Fruit fly (Drosophila melanogaster) whole organism, embryonic: ENCODE results near the gene Cap-D2.

Source experiments
- Abd-B ChIP-seq: fragments of 200-800 bp; sonication (Bioruptor generic); optimal IDR thresholded peaks from 2 replicates; lab custom pipeline; 2018; ENCODE audit warnings: missing biosample characterization, mild to moderate bottlenecking, missing genetic modification characterization, moderate library complexity
- Bgb ChIP-seq: fragments of 200-800 bp; sonication (Bioruptor generic); IDR thresholded peaks from 2 replicates; pipeline ENCODE4 v1.3.6; 2022; ENCODE audit warnings: missing biosample characterization, missing genetic modification characterization; ENCODE audit not compliant: partially characterized antibody
- C15 ChIP-seq: fragments of 200-800 bp; sonication (Bioruptor generic); IDR thresholded peaks from 3 replicates; pipeline ENCODE4 v1.3.6; 2022; ENCODE audit warnings: missing biosample characterization, missing genetic modification characterization
- CG11504 ChIP-seq: fragments of 200-800 bp; sonication (Bioruptor generic); optimal IDR thresholded peaks from 3 replicates; lab custom pipeline; 2019; ENCODE audit warnings: missing biosample characterization, mild to moderate bottlenecking, missing genetic modification characterization, moderate library complexity
- CG1233 ChIP-seq: fragments of 200-800 bp; sonication (Bioruptor generic); optimal IDR thresholded peaks from 4 replicates; lab custom pipeline; 2018; ENCODE audit warnings: missing biosample characterization, mild to moderate bottlenecking, missing genetic modification characterization
- CG12391 ChIP-seq: fragments of 200-800 bp; sonication (Bioruptor generic); optimal IDR thresholded peaks from 3 replicates; lab custom pipeline; 2018; ENCODE audit warnings: missing biosample characterization, mild to moderate bottlenecking, missing genetic modification characterization, moderate library complexity
- CG14860 ChIP-seq: fragments of 200-800 bp; sonication (Bioruptor generic); IDR thresholded peaks from 3 replicates; pipeline ENCODE4 v1.3.6; 2022; ENCODE audit warnings: missing biosample characterization, missing genetic modification characterization; ENCODE audit not compliant: partially characterized antibody
- CG15011 ChIP-seq: fragments of 200-800 bp; sonication (Bioruptor generic); optimal IDR thresholded peaks from 3 replicates; lab custom pipeline; 2018; ENCODE audit warnings: missing biosample characterization, mild to moderate bottlenecking, missing genetic modification characterization
- CG15601 ChIP-seq: fragments of 200-800 bp; sonication (Bioruptor generic); optimal IDR thresholded peaks from 3 replicates; lab custom pipeline; 2019; ENCODE audit warnings: missing biosample characterization, mild to moderate bottlenecking, missing genetic modification characterization, moderate library complexity
- CG1602 ChIP-seq: fragments of 200-800 bp; sonication (Bioruptor generic); optimal IDR thresholded peaks from 3 replicates; lab custom pipeline; 2016; ENCODE audit warnings: missing biosample characterization, missing genetic modification characterization
- CG16813 ChIP-seq: fragments of 200-800 bp; sonication (Bioruptor generic); IDR thresholded peaks from 3 replicates; pipeline ENCODE4 v1.3.6; 2022; ENCODE audit warnings: missing biosample characterization, missing genetic modification characterization; ENCODE audit not compliant: partially characterized antibody
- CG1792 ChIP-seq: fragments of 200-800 bp; sonication (Bioruptor generic); optimal IDR thresholded peaks from 2 replicates; lab custom pipeline; 2016; ENCODE audit warnings: missing biosample characterization, missing genetic modification characterization
- CG18619 ChIP-seq: fragments of 200-800 bp; sonication (Bioruptor generic); optimal IDR thresholded peaks from 3 replicates; lab custom pipeline; 2017; ENCODE audit warnings: missing biosample characterization, mild to moderate bottlenecking, missing genetic modification characterization
- CG31365 ChIP-seq: fragments of 200-800 bp; sonication (Bioruptor generic); optimal IDR thresholded peaks from 2 replicates; lab custom pipeline; 2018; ENCODE audit warnings: missing biosample characterization, mild to moderate bottlenecking, missing genetic modification characterization
- CG4328 ChIP-seq: fragments of 200-800 bp; sonication (Bioruptor generic); optimal IDR thresholded peaks from 3 replicates; lab custom pipeline; 2017; ENCODE audit warnings: missing biosample characterization, missing genetic modification reagents, missing genetic modification characterization
- CG5180 ChIP-seq: fragments of 200-800 bp; sonication (Bioruptor generic); optimal IDR thresholded peaks from 3 replicates; lab custom pipeline; 2017; ENCODE audit warnings: missing biosample characterization, missing genetic modification characterization, mild to moderate bottlenecking, moderate library complexity, missing genetic modification reagents
- CG7271 ChIP-seq: fragments of 200-800 bp; sonication (Bioruptor generic); optimal IDR thresholded peaks from 2 replicates; lab custom pipeline; 2018; ENCODE audit warnings: missing biosample characterization, mild to moderate bottlenecking, missing genetic modification characterization, moderate library complexity
- CG7928 ChIP-seq: fragments of 200-800 bp; sonication (Bioruptor generic); optimal IDR thresholded peaks from 2 replicates; lab custom pipeline; 2017; ENCODE audit warnings: missing biosample characterization, mild to moderate bottlenecking, missing genetic modification characterization
- CHES-1-like ChIP-seq: fragments of 200-800 bp; sonication (Bioruptor generic); optimal IDR thresholded peaks from 2 replicates; lab custom pipeline; 2016; ENCODE audit warnings: missing biosample characterization, missing genetic modification characterization
- Camta ChIP-seq: fragments of 200-800 bp; sonication (Bioruptor generic); optimal IDR thresholded peaks from 2 replicates; lab custom pipeline; 2016; ENCODE audit warnings: missing biosample characterization, missing genetic modification characterization
- H2.0 ChIP-seq: fragments of 200-800 bp; sonication (Bioruptor generic); IDR thresholded peaks from 2 replicates; pipeline ENCODE4 v1.3.6; 2022; ENCODE audit warnings: missing biosample characterization, missing genetic modification characterization
- Hmx ChIP-seq: fragments of 200-800 bp; sonication (Bioruptor generic); optimal IDR thresholded peaks from 2 replicates; lab custom pipeline; 2016; ENCODE audit warnings: missing biosample characterization, missing genetic modification characterization
- Hr3 ChIP-seq: fragments of 200-800 bp; sonication (Bioruptor generic); optimal IDR thresholded peaks from 3 replicates; lab custom pipeline; 2016; ENCODE audit warnings: missing biosample characterization, missing genetic modification characterization
- NfI ChIP-seq: fragments of 200-800 bp; sonication (Bioruptor generic); optimal IDR thresholded peaks from 3 replicates; lab custom pipeline; 2018; ENCODE audit warnings: missing biosample characterization, mild to moderate bottlenecking, missing genetic modification characterization, moderate library complexity
- Sox100B ChIP-seq: fragments of 200-800 bp; sonication (Bioruptor generic); optimal IDR thresholded peaks from 3 replicates; lab custom pipeline; 2018; ENCODE audit warnings: missing biosample characterization, mild to moderate bottlenecking, missing genetic modification characterization
- Ssrp ChIP-seq: fragments of 200-800 bp; sonication (Bioruptor generic); optimal IDR thresholded peaks from 2 replicates; lab custom pipeline; 2018; ENCODE audit warnings: missing biosample characterization, mild to moderate bottlenecking, missing genetic modification characterization, moderate library complexity
- Taf1 ChIP-seq: fragments of 200-800 bp; sonication (Bioruptor generic); IDR thresholded peaks from 2 replicates; pipeline ENCODE4 v1.3.6; 2022; ENCODE audit warnings: missing biosample characterization, missing genetic modification characterization
- Vsx1 ChIP-seq: fragments of 200-800 bp; sonication (Bioruptor generic); optimal IDR thresholded peaks from 2 replicates; lab custom pipeline; 2017; ENCODE audit warnings: missing biosample characterization, mild to moderate bottlenecking, missing genetic modification characterization, missing genetic modification reagents
- bab2 ChIP-seq: fragments of 200-800 bp; sonication (Bioruptor generic); optimal IDR thresholded peaks from 2 replicates; lab custom pipeline; 2016; ENCODE audit warnings: missing biosample characterization, missing genetic modification characterization
- btn ChIP-seq: fragments of 200-800 bp; sonication (Bioruptor generic); optimal IDR thresholded peaks from 2 replicates; lab custom pipeline; 2016; ENCODE audit warnings: missing biosample characterization, missing genetic modification characterization
- eyg ChIP-seq: fragments of 200-800 bp; sonication (Bioruptor generic); optimal IDR thresholded peaks from 3 replicates; lab custom pipeline; 2016; ENCODE audit warnings: missing biosample characterization, missing genetic modification characterization
- fd3F ChIP-seq: fragments of 200-800 bp; sonication (Bioruptor generic); optimal IDR thresholded peaks from 2 replicates; lab custom pipeline; 2018; ENCODE audit warnings: missing biosample characterization, mild to moderate bottlenecking, missing genetic modification characterization, moderate library complexity
- fru ChIP-seq: fragments of >200 bp; optimal IDR thresholded peaks from 2 replicates; lab custom pipeline; 2017
- gcm2 ChIP-seq: fragments of 200-800 bp; sonication (Bioruptor generic); optimal IDR thresholded peaks from 2 replicates; lab custom pipeline; 2016; ENCODE audit warnings: missing biosample characterization, missing genetic modification characterization
- hb ChIP-seq: fragments of 200-800 bp; sonication (Bioruptor generic); IDR thresholded peaks from 3 replicates; pipeline ENCODE4 v1.3.6; 2022; ENCODE audit warnings: missing biosample characterization, missing genetic modification characterization; ENCODE audit not compliant: partially characterized antibody
- pum ChIP-seq: fragments of 200-800 bp; sonication (Bioruptor generic); optimal IDR thresholded peaks from 2 replicates; lab custom pipeline; 2016; ENCODE audit warnings: missing biosample characterization, missing genetic modification characterization
- salm ChIP-seq: fragments of 200-800 bp; sonication (Bioruptor generic); optimal IDR thresholded peaks from 2 replicates; lab custom pipeline; 2018; ENCODE audit warnings: missing biosample characterization, mild to moderate bottlenecking, missing genetic modification characterization
- sc ChIP-seq, 3 experiments: fragments of >200 bp in 2 of 3; fragments of 200-800 bp in 1 of 3; sonication (Bioruptor generic) in 1 of 3; optimal IDR thresholded peaks; 2 replicates in 2 of 3; 3 replicates in 1 of 3; lab custom pipeline; 2017; ENCODE audit warnings: mild to moderate bottlenecking in 1 of 3, missing biosample characterization in 1 of 3, missing genetic modification characterization in 1 of 3, missing genetic modification reagents in 1 of 3
- sens ChIP-seq: fragments of 200-800 bp; sonication (Bioruptor generic); peaks from one replicate; lab custom pipeline; 2016; ENCODE audit warnings: missing biosample characterization, missing genetic modification characterization
- seq ChIP-seq: fragments of 200-800 bp; sonication (Bioruptor generic); IDR thresholded peaks from 2 replicates; pipeline ENCODE4 v1.3.6; 2022; ENCODE audit warnings: missing biosample characterization, missing genetic modification characterization
- shn ChIP-seq: fragments of 200-800 bp; sonication (Bioruptor generic); optimal IDR thresholded peaks from 3 replicates; lab custom pipeline; 2016; ENCODE audit warnings: missing biosample characterization, missing genetic modification characterization
- sim ChIP-seq: fragments of 200-800 bp; sonication (Bioruptor generic); IDR thresholded peaks from 2 replicates; pipeline ENCODE4 v1.3.6; 2022; ENCODE audit warnings: missing biosample characterization, missing genetic modification characterization
- sna ChIP-seq: fragments of 200-800 bp; sonication (Bioruptor generic); IDR thresholded peaks from 2 replicates; pipeline ENCODE4 v1.3.6; 2022; ENCODE audit warnings: missing biosample characterization, missing genetic modification characterization; ENCODE audit not compliant: partially characterized antibody
- tap ChIP-seq: fragments of 200-800 bp; optimal IDR thresholded peaks from 3 replicates; lab custom pipeline; 2019; ENCODE audit warnings: missing biosample characterization, mild to moderate bottlenecking, missing genetic modification characterization, moderate library complexity
- tgo ChIP-seq: fragments of 200-800 bp; sonication (Bioruptor generic); IDR thresholded peaks from 3 replicates; pipeline ENCODE4 v1.3.6; 2022; ENCODE audit warnings: missing biosample characterization, missing genetic modification characterization
- toy ChIP-seq: fragments of 200-800 bp; sonication (Bioruptor generic); IDR thresholded peaks from 2 replicates; pipeline ENCODE4 v1.3.6; 2022; ENCODE audit warnings: missing biosample characterization, missing genetic modification characterization
- tup ChIP-seq: fragments of 200-800 bp; sonication (Bioruptor generic); optimal IDR thresholded peaks from 2 replicates; lab custom pipeline; 2016; ENCODE audit warnings: missing biosample characterization, mild to moderate bottlenecking, missing genetic modification characterization, moderate library complexity
- unc-4 ChIP-seq: fragments of 200-800 bp; sonication (Bioruptor generic); IDR thresholded peaks from 2 replicates; pipeline ENCODE4 v1.3.6; 2022; ENCODE audit warnings: missing biosample characterization, missing genetic modification characterization; ENCODE audit not compliant: partially characterized antibody
- vvl ChIP-seq: fragments of 200-800 bp; sonication (Bioruptor generic); IDR thresholded peaks from 2 replicates; pipeline ENCODE4 v1.3.6; 2022; ENCODE audit warnings: missing biosample characterization, missing genetic modification characterization
- zen2 ChIP-seq: fragments of 200-800 bp; sonication (Bioruptor generic); IDR thresholded peaks from 3 replicates; pipeline ENCODE4 v1.3.6; 2022; ENCODE audit warnings: missing biosample characterization, missing genetic modification characterization; ENCODE audit not compliant: partially characterized antibody

The Cap-D2 gene

dm6 chr3R:29675333-29675732 lies at the start of gene Cap-D2, which contains the start of gene Bub3 (continued):
- TF ChIP-seq sna (GFP tag; lab: Robert Waterston, UW) (peak; percentile 92), toy (no peak), eyg (peak; percentile 21), CHES-1-like (peak; percentile 89), CG18619 (GFP tag; lab: Kevin White, UChicago) (peak; percentile 44), salm (no peak), CG7271 (tag; lab: Kevin White, UChicago) (peak; percentile 39), Camta (GFP tag; lab: Kevin White, UChicago) (peak; percentile 56), Ssrp (tag; lab: Kevin White, UChicago) (peak; percentile 53), seq (GFP tag; lab: Robert Waterston, UW) (peak; percentile 58), fru (no peak), CG12391 (tag; lab: Kevin White, UChicago) (peak; percentile 79), CG15601 (tag; lab: Kevin White, UChicago) (peak; percentile 50), CG4328 (GFP tag; lab: Kevin White, UChicago) (no peak), vvl (peak; percentile 52; the same call in 1 of the 2 replicates), tup (peak; percentile 25), bab2 (GFP tag; lab: Kevin White, UChicago) (peak; percentile 73), CG15011 (GFP tag; lab: Kevin White, UChicago) (no peak), sim (GFP tag; lab: Robert Waterston, UW) (no peak), Hmx (GFP tag; lab: Kevin White, UChicago) (no peak), CG16813 (peak; percentile 84), pum (peak; percentile 66), zen2 (GFP tag; lab: Robert Waterston, UW) (peak; percentile 61; the same call in 1 of the 3 replicates), CG7928 (GFP tag; lab: Kevin White, UChicago) (peak; percentile 14), gcm2 (peak; percentile 38), CG1602 (GFP tag; lab: Kevin White, UChicago) (peak; percentile 74), CG31365 (tag; lab: Kevin White, UChicago) (peak; percentile 14), CG1233 (peak; percentile 60), fd3F (GFP tag; lab: Kevin White, UChicago) (no peak), Vsx1 (no peak), CG1792 (peak; percentile 26), tgo (GFP tag; lab: Robert Waterston, UW) (peak; percentile 57; the same call in 2 of the 3 replicates), C15 (GFP tag; lab: Robert Waterston, UW) (no peak), CG14860 (GFP tag; lab: Robert Waterston, UW) (peak; percentile 78), Sox100B (GFP tag; lab: Kevin White, UChicago) (no peak), hb (GFP tag; lab: Robert Waterston, UW) (peak; percentile 76), Hr3 (GFP tag; lab: Kevin White, UChicago) (peak; percentile 59), shn (GFP tag; lab: Kevin White, UChicago) (peak; percentile 70), tap (tag; lab: Kevin White, UChicago) (peak; percentile 43), btn (GFP tag; lab: Kevin White, UChicago) (peak; percentile 78), H2.0 (GFP tag; lab: Robert Waterston, UW) (peak; percentile 69), NfI (GFP tag; lab: Kevin White, UChicago) (peak; percentile 66), CG11504 (tag; lab: Kevin White, UChicago) (no peak), sc (optimal IDR thresholded peaks at IDR 0.05; lab: Kevin White, UChicago) (no peak), sc (GFP tag; optimal IDR thresholded peaks at IDR 0.05; lab: Kevin White, UChicago) (peak; percentile 49), sens (peak; percentile 98), Bgb (GFP tag; lab: Robert Waterston, UW) (peak; percentile 59), unc-4 (peak; percentile 84), Taf1 (peak; percentile 34; the same call in 1 of the 2 replicates), CG5180 (GFP tag; lab: Kevin White, UChicago) (no peak), Abd-B (GFP tag; lab: Kevin White, UChicago) (peak; percentile 69)
